Fruit fly (Drosophila melanogaster) whole organism, embryonic: Measurements from ENCODE around the gene Mks1.

ENCODE experiments used
- Adf1 ChIP-seq: fragments of 200-800 bp; sonication (Bioruptor generic); IDR thresholded peaks from 2 replicates; pipeline ENCODE4 v1.3.6; 2022; ENCODE audit warnings: missing biosample characterization, missing genetic modification characterization
- Blimp-1 ChIP-seq: fragments of 200-800 bp; sonication (Bioruptor generic); optimal IDR thresholded peaks from 3 replicates; lab custom pipeline; 2018; ENCODE audit warnings: missing biosample characterization, missing genetic modification characterization, mild to moderate bottlenecking, moderate library complexity, missing genetic modification reagents
- C15 ChIP-seq: fragments of 200-800 bp; sonication (Bioruptor generic); IDR thresholded peaks from 3 replicates; pipeline ENCODE4 v1.3.6; 2022; ENCODE audit warnings: missing biosample characterization, missing genetic modification characterization
- CG10431 ChIP-seq: fragments of 200-800 bp; sonication (Bioruptor generic); optimal IDR thresholded peaks from 3 replicates; lab custom pipeline; 2018; ENCODE audit warnings: missing biosample characterization, mild to moderate bottlenecking, missing genetic modification characterization
- CG11696 ChIP-seq: fragments of 200-800 bp; sonication (Bioruptor generic); IDR thresholded peaks from 2 replicates; pipeline ENCODE4 v1.3.6; 2022; ENCODE audit warnings: missing biosample characterization, missing genetic modification characterization
- CG12071 ChIP-seq: fragments of 200-800 bp; sonication (Bioruptor generic); optimal IDR thresholded peaks from 3 replicates; lab custom pipeline; 2018; ENCODE audit warnings: missing biosample characterization, mild to moderate bottlenecking, missing genetic modification characterization
- CG12155 ChIP-seq: fragments of 200-800 bp; sonication (Bioruptor generic); optimal IDR thresholded peaks from 3 replicates; lab custom pipeline; 2016; ENCODE audit warnings: missing biosample characterization, missing genetic modification characterization
- CG12744 ChIP-seq: fragments of 200-800 bp; sonication (Bioruptor generic); optimal IDR thresholded peaks from 2 replicates; lab custom pipeline; 2016; ENCODE audit warnings: missing biosample characterization, missing genetic modification characterization
- CG14441 ChIP-seq: fragments of 200-800 bp; sonication (Bioruptor generic); IDR thresholded peaks from 2 replicates; pipeline ENCODE4 v1.3.6; 2022; ENCODE audit warnings: missing biosample characterization, missing genetic modification characterization
- CG15269 ChIP-seq: fragments of 200-800 bp; sonication (Bioruptor generic); optimal IDR thresholded peaks from 2 replicates; lab custom pipeline; 2018; ENCODE audit warnings: missing biosample characterization, mild to moderate bottlenecking, missing genetic modification characterization, moderate library complexity
- CG15696 ChIP-seq: fragments of 200-800 bp; sonication (Bioruptor generic); optimal IDR thresholded peaks from 2 replicates; lab custom pipeline; 2019; ENCODE audit warnings: missing biosample characterization, mild to moderate bottlenecking, missing genetic modification characterization, moderate library complexity
- CG30431 ChIP-seq: fragments of 200-800 bp; sonication (Bioruptor generic); optimal IDR thresholded peaks from 2 replicates; lab custom pipeline; 2017; ENCODE audit warnings: missing biosample characterization, missing genetic modification characterization
- CG3407 ChIP-seq: fragments of 200-800 bp; sonication (Bioruptor generic); optimal IDR thresholded peaks from 2 replicates; lab custom pipeline; 2018; ENCODE audit warnings: missing biosample characterization, mild to moderate bottlenecking, missing genetic modification characterization
- CG34422 ChIP-seq: fragments of 200-800 bp; sonication (Bioruptor generic); IDR thresholded peaks from 3 replicates; pipeline ENCODE4 v1.3.6; 2022; ENCODE audit warnings: missing biosample characterization, missing genetic modification characterization
- CG4328 ChIP-seq: fragments of 200-800 bp; sonication (Bioruptor generic); optimal IDR thresholded peaks from 3 replicates; lab custom pipeline; 2017; ENCODE audit warnings: missing biosample characterization, missing genetic modification reagents, missing genetic modification characterization
- CG5245 ChIP-seq: fragments of 200-800 bp; sonication (Bioruptor generic); optimal IDR thresholded peaks from 3 replicates; lab custom pipeline; 2016; ENCODE audit warnings: missing biosample characterization, missing genetic modification characterization
- CG6272 ChIP-seq: fragments of 200-800 bp; sonication (Bioruptor generic); IDR thresholded peaks from 2 replicates; pipeline ENCODE4 v1.3.6; 2022; ENCODE audit warnings: missing biosample characterization, missing genetic modification characterization
- Camta ChIP-seq: fragments of 200-800 bp; sonication (Bioruptor generic); optimal IDR thresholded peaks from 2 replicates; lab custom pipeline; 2016; ENCODE audit warnings: missing biosample characterization, missing genetic modification characterization
- D ChIP-seq, 2 experiments: fragments of 200-800 bp in 1 of 2; fragments of >200 bp in 1 of 2; sonication (Bioruptor generic) in 1 of 2; optimal IDR thresholded peaks; 2 replicates in 1 of 2; 3 replicates in 1 of 2; lab custom pipeline; 2017; ENCODE audit warnings: mild to moderate bottlenecking in 1 of 2, missing biosample characterization in 1 of 2, missing genetic modification characterization in 1 of 2, missing genetic modification reagents in 1 of 2
- Dbx ChIP-seq: fragments of 200-800 bp; sonication (Bioruptor generic); IDR thresholded peaks from 3 replicates; pipeline ENCODE4 v1.3.6; 2022; ENCODE audit warnings: missing biosample characterization, missing genetic modification characterization
- Dll ChIP-seq: fragments of 200-800 bp; sonication (Bioruptor generic); IDR thresholded peaks from 4 replicates; pipeline ENCODE4 v1.3.6; 2022; ENCODE audit warnings: missing biosample characterization, missing genetic modification characterization; ENCODE audit not compliant: partially characterized antibody
- Drgx ChIP-seq: fragments of 200-800 bp; sonication (Bioruptor generic); IDR thresholded peaks from 2 replicates; pipeline ENCODE4 v1.3.6; 2022; ENCODE audit warnings: missing biosample characterization, missing genetic modification characterization
- H2.0 ChIP-seq: fragments of 200-800 bp; sonication (Bioruptor generic); IDR thresholded peaks from 2 replicates; pipeline ENCODE4 v1.3.6; 2022; ENCODE audit warnings: missing biosample characterization, missing genetic modification characterization
- Hey ChIP-seq: fragments of 200-800 bp; sonication (Bioruptor generic); optimal IDR thresholded peaks from 3 replicates; lab custom pipeline; 2018; ENCODE audit warnings: missing biosample characterization, mild to moderate bottlenecking, missing genetic modification characterization
- Lhr ChIP-seq: fragments of 200-800 bp; sonication (Bioruptor generic); optimal IDR thresholded peaks from 3 replicates; lab custom pipeline; 2017; ENCODE audit warnings: mild to moderate bottlenecking, missing biosample characterization, missing genetic modification reagents, missing genetic modification characterization
- Sox100B ChIP-seq: fragments of 200-800 bp; sonication (Bioruptor generic); optimal IDR thresholded peaks from 3 replicates; lab custom pipeline; 2018; ENCODE audit warnings: missing biosample characterization, mild to moderate bottlenecking, missing genetic modification characterization
- Spps ChIP-seq: fragments of 200-800 bp; sonication (Bioruptor generic); optimal IDR thresholded peaks from 2 replicates; lab custom pipeline; 2018; ENCODE audit warnings: missing biosample characterization, mild to moderate bottlenecking, missing genetic modification characterization
- Sry-β ChIP-seq: fragments of 200-800 bp; sonication (Bioruptor generic); optimal IDR thresholded peaks from 2 replicates; lab custom pipeline; 2018; ENCODE audit warnings: missing biosample characterization, mild to moderate bottlenecking, missing genetic modification characterization, moderate library complexity
- Xrp1 ChIP-seq: fragments of 200-800 bp; sonication (Bioruptor generic); IDR thresholded peaks from 2 replicates; pipeline ENCODE4 v1.3.6; 2022; ENCODE audit warnings: missing biosample characterization, missing genetic modification characterization
- bcd ChIP-seq: fragments of 200-800 bp; sonication (Bioruptor generic); optimal IDR thresholded peaks from 2 replicates; lab custom pipeline; 2017; ENCODE audit warnings: missing biosample characterization, mild to moderate bottlenecking, missing genetic modification characterization
- btn ChIP-seq: fragments of 200-800 bp; sonication (Bioruptor generic); optimal IDR thresholded peaks from 2 replicates; lab custom pipeline; 2016; ENCODE audit warnings: missing biosample characterization, missing genetic modification characterization
- cas ChIP-seq: fragments of 200-800 bp; sonication (Bioruptor generic); IDR thresholded peaks from 2 replicates; pipeline ENCODE4 v1.3.6; 2022; ENCODE audit warnings: missing biosample characterization, missing genetic modification characterization
- da ChIP-seq: fragments of 200-800 bp; sonication (Bioruptor generic); optimal IDR thresholded peaks from 2 replicates; lab custom pipeline; 2016; ENCODE audit warnings: missing biosample characterization, missing genetic modification characterization
- dati ChIP-seq: fragments of 200-800 bp; sonication (Bioruptor generic); IDR thresholded peaks from 2 replicates; pipeline ENCODE4 v1.3.6; 2022; ENCODE audit warnings: missing biosample characterization, missing genetic modification characterization
- exex ChIP-seq: fragments of 200-800 bp; sonication (Bioruptor generic); optimal IDR thresholded peaks from 4 replicates; lab custom pipeline; 2018; ENCODE audit warnings: missing biosample characterization, mild to moderate bottlenecking, missing genetic modification characterization, moderate library complexity
- grn ChIP-seq: fragments of 200-800 bp; sonication (Bioruptor generic); optimal IDR thresholded peaks from 3 replicates; lab custom pipeline; 2017; ENCODE audit warnings: missing biosample characterization, missing genetic modification characterization
- gro ChIP-seq: fragments of 200-800 bp; sonication (Bioruptor generic); optimal IDR thresholded peaks from 2 replicates; lab custom pipeline; 2016; ENCODE audit warnings: missing biosample characterization, missing genetic modification characterization
- h ChIP-seq: fragments of >200 bp; optimal IDR thresholded peaks from 2 replicates; lab custom pipeline; 2017
- jumu ChIP-seq: fragments of 200-800 bp; sonication (Bioruptor generic); optimal IDR thresholded peaks from 3 replicates; lab custom pipeline; 2016; ENCODE audit warnings: missing biosample characterization, missing genetic modification characterization
- lmd ChIP-seq: fragments of 200-800 bp; sonication (Bioruptor generic); IDR thresholded peaks from 2 replicates; pipeline ENCODE4 v1.3.6; 2022; ENCODE audit warnings: missing biosample characterization, missing genetic modification characterization
- mirr ChIP-seq: fragments of 200-800 bp; sonication (Bioruptor generic); optimal IDR thresholded peaks from 3 replicates; lab custom pipeline; 2018; ENCODE audit warnings: missing biosample characterization, mild to moderate bottlenecking, missing genetic modification characterization
- pfk ChIP-seq: fragments of 200-800 bp; sonication (Bioruptor generic); optimal IDR thresholded peaks from 2 replicates; lab custom pipeline; 2018; ENCODE audit warnings: missing biosample characterization, mild to moderate bottlenecking, missing genetic modification characterization, moderate library complexity
- row ChIP-seq: fragments of 200-800 bp; sonication (Bioruptor generic); IDR thresholded peaks from 3 replicates; pipeline ENCODE4 v1.3.6; 2022; ENCODE audit warnings: missing biosample characterization, missing genetic modification characterization
- sc ChIP-seq, 3 experiments: fragments of >200 bp in 2 of 3; fragments of 200-800 bp in 1 of 3; sonication (Bioruptor generic) in 1 of 3; optimal IDR thresholded peaks; 2 replicates in 2 of 3; 3 replicates in 1 of 3; lab custom pipeline; 2017; ENCODE audit warnings: mild to moderate bottlenecking in 1 of 3, missing biosample characterization in 1 of 3, missing genetic modification characterization in 1 of 3, missing genetic modification reagents in 1 of 3
- sens-2 ChIP-seq: fragments of 200-800 bp; sonication (Bioruptor generic); IDR thresholded peaks from 2 replicates; pipeline ENCODE4 v1.3.6; 2022; ENCODE audit warnings: missing biosample characterization, missing genetic modification characterization
- slou ChIP-seq: fragments of 200-800 bp; sonication (Bioruptor generic); optimal IDR thresholded peaks from 3 replicates; lab custom pipeline; 2016; ENCODE audit warnings: missing biosample characterization, missing genetic modification characterization
- sna ChIP-seq: fragments of 200-800 bp; sonication (Bioruptor generic); IDR thresholded peaks from 2 replicates; pipeline ENCODE4 v1.3.6; 2022; ENCODE audit warnings: missing biosample characterization, missing genetic modification characterization; ENCODE audit not compliant: partially characterized antibody
- ttk ChIP-seq: fragments of 200-800 bp; sonication (Bioruptor generic); IDR thresholded peaks from 2 replicates; pipeline ENCODE4 v2.1.2; 2022; ENCODE audit warnings: missing biosample characterization, missing genetic modification characterization
- twi ChIP-seq: fragments of 200-800 bp; optimal IDR thresholded peaks from 2 replicates; lab custom pipeline; 2019; ENCODE audit warnings: missing biosample characterization, mild to moderate bottlenecking, missing genetic modification characterization, moderate library complexity
- wek ChIP-seq: fragments of 200-800 bp; sonication (Bioruptor generic); optimal IDR thresholded peaks from 3 replicates; lab custom pipeline; 2018; ENCODE audit warnings: missing biosample characterization, mild to moderate bottlenecking, missing genetic modification characterization, moderate library complexity
- z ChIP-seq: fragments of 200-800 bp; sonication (Bioruptor generic); IDR thresholded peaks from 3 replicates; pipeline ENCODE4 v1.3.6; 2022; ENCODE audit warnings: missing biosample characterization, missing genetic modification characterization

Mks1 gene

DNA sequence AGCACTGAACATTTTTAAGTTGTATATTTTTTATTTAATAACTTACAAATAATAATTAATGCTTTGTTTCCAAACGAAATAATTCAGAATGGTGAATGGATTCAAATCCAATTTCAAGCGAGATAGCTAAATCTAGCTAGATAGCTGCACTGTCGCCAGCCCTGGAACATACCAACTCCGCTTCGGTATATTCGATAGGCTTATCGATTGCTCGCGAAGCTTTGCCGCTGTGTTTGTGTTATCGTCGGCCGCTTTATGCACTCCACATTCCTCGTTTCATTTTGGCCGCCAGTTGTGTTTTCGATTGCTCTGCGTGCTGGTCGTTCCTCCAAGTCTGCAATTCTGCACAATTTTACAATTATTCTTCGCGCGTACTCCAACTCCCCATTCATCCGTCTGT, 533 bp upstream of the Mks1 start, which contains the start of gene mdu (continued):
- TF ChIP-seq D (optimal IDR thresholded peaks at IDR 0.05; lab: Kevin White, UChicago): no peak
- TF ChIP-seq D (GFP tag; optimal IDR thresholded peaks at IDR 0.05; lab: Kevin White, UChicago): no peak
- TF ChIP-seq gro: no peak
- no peak for TF ChIP-seq CG14441 (GFP tag; lab: Robert Waterston, UW)
- TF ChIP-seq CG11696: no peak
- TF ChIP-seq sc (optimal IDR thresholded peaks at IDR 0.05; lab: Kevin White, UChicago): no peak
- TF ChIP-seq sc (GFP tag; optimal IDR thresholded peaks at IDR 0.05; lab: Kevin White, UChicago): no peak
- no peak for TF ChIP-seq CG12744 (GFP tag; lab: Kevin White, UChicago)
- no peak for TF ChIP-seq CG34422
- 0 out of 3 replicates have a peak, but pooled peaks have one; percentile 32 for TF ChIP-seq Dbx (GFP tag; lab: Robert Waterston, UW)
- TF ChIP-seq mirr (GFP tag; lab: Kevin White, UChicago): no peak
- TF ChIP-seq sna (GFP tag; lab: Robert Waterston, UW): peak; percentile 26; the same call in 1 of the 2 replicates
- no peak for TF ChIP-seq da (GFP tag; lab: Kevin White, UChicago)
- peak; percentile 41; the same call in 1 of the 2 replicates for TF ChIP-seq lmd
- TF ChIP-seq slou (GFP tag; lab: Kevin White, UChicago): no peak
- TF ChIP-seq CG30431 (GFP tag; lab: Kevin White, UChicago): no peak
- TF ChIP-seq Blimp-1 (GFP tag; lab: Kevin White, UChicago): no peak
- no peak for TF ChIP-seq C15 (GFP tag; lab: Robert Waterston, UW)
- TF ChIP-seq CG12155 (GFP tag; lab: Kevin White, UChicago): no peak
- TF ChIP-seq Dll (GFP tag; lab: Robert Waterston, UW): 0 out of 4 replicates have a peak, but pooled peaks have one; percentile 39
- TF ChIP-seq CG15696 (tag; lab: Kevin White, UChicago): no peak
- no peak for TF ChIP-seq Spps (tag; lab: Kevin White, UChicago)
- peak; percentile 87 for TF ChIP-seq Sry-β (GFP tag; lab: Kevin White, UChicago)
- TF ChIP-seq CG5245 (GFP tag; lab: Kevin White, UChicago): no peak
- no peak for TF ChIP-seq CG4328
- peak; percentile 81 for TF ChIP-seq row (GFP tag; lab: Robert Waterston, UW)
- TF ChIP-seq grn: no peak
- TF ChIP-seq CG10431: no peak
- TF ChIP-seq Sox100B: peak; percentile 15
- TF ChIP-seq wek (GFP tag; lab: Kevin White, UChicago): no peak
- no peak for TF ChIP-seq jumu (GFP tag; lab: Kevin White, UChicago)
- TF ChIP-seq twi (tag; lab: Kevin White, UChicago): no peak
- TF ChIP-seq H2.0 (GFP tag; lab: Robert Waterston, UW): no peak
- TF ChIP-seq btn (GFP tag; lab: Kevin White, UChicago): no peak
- TF ChIP-seq Lhr (GFP tag; lab: Kevin White, UChicago): peak; percentile 11
- TF ChIP-seq h: no peak
- TF ChIP-seq dati: no peak
- TF ChIP-seq pfk (GFP tag; lab: Kevin White, UChicago): no peak
- TF ChIP-seq Adf1 (GFP tag; lab: Robert Waterston, UW): peak; percentile 12; the same call in 1 of the 2 replicates
- no peak for TF ChIP-seq Drgx
- no peak for TF ChIP-seq Xrp1 (GFP tag; lab: Robert Waterston, UW)
- no peak for TF ChIP-seq CG12071 (GFP tag; lab: Kevin White, UChicago)
- peak; percentile 9 for TF ChIP-seq CG15269
- no peak for TF ChIP-seq exex (tag; lab: Kevin White, UChicago)
- TF ChIP-seq bcd (GFP tag; lab: Kevin White, UChicago): peak; percentile 34
- no peak for TF ChIP-seq Camta (GFP tag; lab: Kevin White, UChicago)
- no peak for TF ChIP-seq cas (GFP tag; lab: Robert Waterston, UW)
- no peak for TF ChIP-seq ttk (GFP tag; lab: Robert Waterston, UW)
- no peak for TF ChIP-seq sens-2
- TF ChIP-seq CG3407 (GFP tag; lab: Kevin White, UChicago): no peak
- no peak for TF ChIP-seq CG6272 (GFP tag; lab: Robert Waterston, UW)
- no peak for TF ChIP-seq z (GFP tag; lab: Robert Waterston, UW)
- no peak for TF ChIP-seq Hey (tag; lab: Kevin White, UChicago)
